Comparison of ENCODE assay signal across 4 fruit fly cellular contexts in genomic region chr2L:11326373-11326772, dm6.
TF ChIP-seq lines count a peak whose summit lies in the region.

No protein-coding gene starts in this region.

- no peak for TF ChIP-seq CTCF in whole organism, embryonic (GFP tag; optimal IDR thresholded peaks at IDR 0.05; lab: Kevin White, UChicago)

TF ChIP-seq in whole organism, embryonic, 481 proteins besides CTCF, POLR2A, EP300 and RAD21 (continues in another document):
- no peak for TF ChIP-seq ci (GFP tag; IDR thresholded peaks at IDR 0.05; lab: Robert Waterston, UW)
- no peak for TF ChIP-seq CG11723 (GFP tag; optimal IDR thresholded peaks at IDR 0.05; lab: Kevin White, UChicago)
- no peak for TF ChIP-seq CG2199 (GFP tag; IDR thresholded peaks at IDR 0.05; lab: Robert Waterston, UW)
- TF ChIP-seq D (optimal IDR thresholded peaks at IDR 0.05; lab: Kevin White, UChicago) = no peak
- TF ChIP-seq D (GFP tag; optimal IDR thresholded peaks at IDR 0.05; lab: Kevin White, UChicago) = no peak
- no peak for TF ChIP-seq CG12219 (GFP tag; optimal IDR thresholded peaks at IDR 0.05; lab: Kevin White, UChicago)
- TF ChIP-seq tin (GFP tag; optimal IDR thresholded peaks at IDR 0.05; lab: Kevin White, UChicago) = peak; percentile 11
- TF ChIP-seq Trl (optimal IDR thresholded peaks at IDR 0.05; lab: Kevin White, UChicago) = no peak
- no peak for TF ChIP-seq Trl (GFP tag; optimal IDR thresholded peaks at IDR 0.05; lab: Kevin White, UChicago)
- no peak for TF ChIP-seq Sox100B (GFP tag; optimal IDR thresholded peaks at IDR 0.05; lab: Kevin White, UChicago)
- no peak for TF ChIP-seq HLH54F (GFP tag; optimal IDR thresholded peaks at IDR 0.05; lab: Kevin White, UChicago)
- TF ChIP-seq sug (tag; optimal IDR thresholded peaks at IDR 0.05; lab: Kevin White, UChicago) = no peak
- no peak for TF ChIP-seq B-H1 (GFP tag; IDR thresholded peaks at IDR 0.05; lab: Robert Waterston, UW)
- TF ChIP-seq Nf-YC (tag; optimal IDR thresholded peaks at IDR 0.05; lab: Kevin White, UChicago) = no peak
- TF ChIP-seq unpg (GFP tag; optimal IDR thresholded peaks at IDR 0.05; lab: Kevin White, UChicago) = no peak
- no peak for TF ChIP-seq vnd (GFP tag; IDR thresholded peaks at IDR 0.05; lab: Robert Waterston, UW; ENCODE audit: partially characterized antibody)
- TF ChIP-seq Taf1 (GFP tag; IDR thresholded peaks at IDR 0.05; lab: Robert Waterston, UW) = no peak
- 0 out of 2 replicates have a peak, but pooled peaks have one; percentile 15 for TF ChIP-seq HLH3B (GFP tag; IDR thresholded peaks at IDR 0.05; lab: Robert Waterston, UW)
- TF ChIP-seq en (GFP tag; optimal IDR thresholded peaks at IDR 0.05; lab: Kevin White, UChicago) = no peak
- no peak for TF ChIP-seq CG1792 (GFP tag; optimal IDR thresholded peaks at IDR 0.05; lab: Kevin White, UChicago)
- no peak for TF ChIP-seq CG17186 (GFP tag; optimal IDR thresholded peaks at IDR 0.05; lab: Kevin White, UChicago)
- TF ChIP-seq ara (GFP tag; IDR thresholded peaks at IDR 0.05; lab: Robert Waterston, UW) = peak; percentile 61; the same call in 1 of the 2 replicates
- TF ChIP-seq nau (GFP tag; optimal IDR thresholded peaks at IDR 0.05; lab: Kevin White, UChicago) = no peak

TF ChIP-seq in whole organism, prepupa, 60 proteins besides CTCF, POLR2A, EP300 and RAD21 (continues in another document):
- TF ChIP-seq cyc (GFP tag; optimal IDR thresholded peaks at IDR 0.05; lab: Kevin White, UChicago) = peak; percentile 69
- no peak for TF ChIP-seq Gug (GFP tag; IDR thresholded peaks at IDR 0.05; lab: Robert Waterston, UW)
- TF ChIP-seq salr (GFP tag; optimal IDR thresholded peaks at IDR 0.05; lab: Kevin White, UChicago) = no peak
- TF ChIP-seq fd59A (GFP tag; optimal IDR thresholded peaks at IDR 0.05; lab: Kevin White, UChicago) = no peak
- no peak for TF ChIP-seq Lpt (GFP tag; optimal IDR thresholded peaks at IDR 0.05; lab: Kevin White, UChicago)
- no peak for TF ChIP-seq CG1621 (tag; optimal IDR thresholded peaks at IDR 0.05; lab: Kevin White, UChicago)
- no peak for TF ChIP-seq Ets21C (GFP tag; optimal IDR thresholded peaks at IDR 0.05; lab: Kevin White, UChicago)
- TF ChIP-seq svp (GFP tag; lab: Kevin White, UChicago) = peak; percentile 85
- no peak for TF ChIP-seq fd85E (GFP tag; optimal IDR thresholded peaks at IDR 0.05; lab: Kevin White, UChicago)
- TF ChIP-seq dsx (GFP tag; optimal IDR thresholded peaks at IDR 0.05; lab: Kevin White, UChicago; ENCODE audit: poor library complexity, severe bottlenecking) = peak; percentile 28
- TF ChIP-seq CG32006 (GFP tag; optimal IDR thresholded peaks at IDR 0.05; lab: Kevin White, UChicago) = no peak
- TF ChIP-seq vri (GFP tag; optimal IDR thresholded peaks at IDR 0.05; lab: Kevin White, UChicago) = no peak
- peak; percentile 19 for TF ChIP-seq CG8319 (GFP tag; optimal IDR thresholded peaks at IDR 0.05; lab: Kevin White, UChicago)
- peak; percentile 15 for TF ChIP-seq OdsH (GFP tag; optimal IDR thresholded peaks at IDR 0.05; lab: Kevin White, UChicago)
- no peak for TF ChIP-seq CG6276 (GFP tag; optimal IDR thresholded peaks at IDR 0.05; lab: Kevin White, UChicago)
- peak; percentile 53 for TF ChIP-seq Eip75B (GFP tag; optimal IDR thresholded peaks at IDR 0.05; lab: Kevin White, UChicago)
- TF ChIP-seq Met (GFP tag; optimal IDR thresholded peaks at IDR 0.05; lab: Kevin White, UChicago) = peak; percentile 59
- TF ChIP-seq lz (GFP tag; optimal IDR thresholded peaks at IDR 0.05; lab: Kevin White, UChicago) = peak; percentile 39
- no peak for TF ChIP-seq CG6854 (GFP tag; optimal IDR thresholded peaks at IDR 0.05; lab: Kevin White, UChicago)
- TF ChIP-seq CG10669 (GFP tag; optimal IDR thresholded peaks at IDR 0.05; lab: Kevin White, UChicago) = peak; percentile 34
- peak; percentile 41 for TF ChIP-seq CG3032 (tag; optimal IDR thresholded peaks at IDR 0.05; lab: Kevin White, UChicago)
- no peak for TF ChIP-seq CG11294 (GFP tag; IDR thresholded peaks at IDR 0.05; lab: Robert Waterston, UW)
- TF ChIP-seq CG4318 (GFP tag; optimal IDR thresholded peaks at IDR 0.05; lab: Kevin White, UChicago) = no peak
- TF ChIP-seq CG11762 (GFP tag; optimal IDR thresholded peaks at IDR 0.05; lab: Kevin White, UChicago; ENCODE audit: insufficient read depth) = no peak
- TF ChIP-seq net (GFP tag; optimal IDR thresholded peaks at IDR 0.05; lab: Kevin White, UChicago) = no peak

TF ChIP-seq in whole organism, pupa, 21 proteins besides CTCF, POLR2A, EP300 and RAD21:
- TF ChIP-seq CG17806 (tag; optimal IDR thresholded peaks at IDR 0.05; lab: Kevin White, UChicago) = peak; percentile 15
- no peak for TF ChIP-seq Ets98B (GFP tag; IDR thresholded peaks at IDR 0.05; lab: Robert Waterston, UW)
- no peak for TF ChIP-seq CG32121 (GFP tag; IDR thresholded peaks at IDR 0.05; lab: Robert Waterston, UW)
- no peak for TF ChIP-seq CG8301 (tag; optimal IDR thresholded peaks at IDR 0.05; lab: Kevin White, UChicago)
- peak; percentile 60 for TF ChIP-seq Snoo (tag; optimal IDR thresholded peaks at IDR 0.05; lab: Kevin White, UChicago)
- peak; percentile 65 for TF ChIP-seq CG8159 (tag; optimal IDR thresholded peaks at IDR 0.05; lab: Kevin White, UChicago)
- no peak for TF ChIP-seq CG10348 (GFP tag; IDR thresholded peaks at IDR 0.05; lab: Robert Waterston, UW)
- no peak for TF ChIP-seq gl (tag; optimal IDR thresholded peaks at IDR 0.05; lab: Kevin White, UChicago)
- TF ChIP-seq rn (GFP tag; IDR thresholded peaks at IDR 0.05; lab: Robert Waterston, UW) = no peak
- TF ChIP-seq Pif1A (GFP tag; optimal IDR thresholded peaks at IDR 0.05; lab: Kevin White, UChicago) = peak; percentile 31
- TF ChIP-seq CG12605 (GFP tag; IDR thresholded peaks at IDR 0.05; lab: Robert Waterston, UW) = no peak
- TF ChIP-seq CG13204 (GFP tag; optimal IDR thresholded peaks at IDR 0.05; lab: Kevin White, UChicago) = no peak
- no peak for TF ChIP-seq EcR (GFP tag; optimal IDR thresholded peaks at IDR 0.05; lab: Kevin White, UChicago)
- 0 out of 3 replicates have a peak, but pooled peaks have one; percentile 12 for TF ChIP-seq CG4496 (GFP tag; IDR thresholded peaks at IDR 0.05; lab: Robert Waterston, UW)
- peak; percentile 14 for TF ChIP-seq CG15710 (tag; optimal IDR thresholded peaks at IDR 0.05; lab: Kevin White, UChicago)
- TF ChIP-seq Pif1B (GFP tag; optimal IDR thresholded peaks at IDR 0.05; lab: Kevin White, UChicago) = peak; percentile 25
- no peak for TF ChIP-seq CG14655 (GFP tag; optimal IDR thresholded peaks at IDR 0.05; lab: Kevin White, UChicago)
- no peak for TF ChIP-seq D1 (tag; optimal IDR thresholded peaks at IDR 0.05; lab: Kevin White, UChicago)
- peak; percentile 8 for TF ChIP-seq CG9948 (tag; optimal IDR thresholded peaks at IDR 0.05; lab: Kevin White, UChicago)
- TF ChIP-seq CG34367 (tag; optimal IDR thresholded peaks at IDR 0.05; lab: Kevin White, UChicago) = no peak
- 0 out of 3 replicates have a peak, but pooled peaks have one; percentile 9 for TF ChIP-seq fd96Ca (GFP tag; IDR thresholded peaks at IDR 0.05; lab: Robert Waterston, UW)
TF ChIP-seq in whole organism, pupa: peak in this region for 9.

TF ChIP-seq in whole organism, wandering third instar larva, 38 proteins besides CTCF, POLR2A, EP300 and RAD21 (continues in another document):
- TF ChIP-seq ey (GFP tag; optimal IDR thresholded peaks at IDR 0.05; lab: Kevin White, UChicago) (no peak), Dfd (GFP tag; optimal IDR thresholded peaks at IDR 0.05; lab: Kevin White, UChicago) (no peak), tai (GFP tag; optimal IDR thresholded peaks at IDR 0.05; lab: Kevin White, UChicago) (no peak), GATAd (GFP tag; optimal IDR thresholded peaks at IDR 0.05; lab: Kevin White, UChicago) (no peak), Jra (GFP tag; optimal IDR thresholded peaks at IDR 0.05; lab: Kevin White, UChicago) (no peak), woc (GFP tag; optimal IDR thresholded peaks at IDR 0.05; lab: Kevin White, UChicago) (peak; percentile 41), CG9705 (GFP tag; optimal IDR thresholded peaks at IDR 0.05; lab: Kevin White, UChicago) (peak; percentile 28), rgr (GFP tag; optimal IDR thresholded peaks at IDR 0.05; lab: Kevin White, UChicago) (peak; percentile 19), Hnf4 (GFP tag; optimal IDR thresholded peaks at IDR 0.05; lab: Kevin White, UChicago) (no peak), Dif (GFP tag; optimal IDR thresholded peaks at IDR 0.05; lab: Kevin White, UChicago; ENCODE audit: partially characterized antibody) (no peak), Sp1 (GFP tag; optimal IDR thresholded peaks at IDR 0.05; lab: Kevin White, UChicago) (no peak), sage (GFP tag; optimal IDR thresholded peaks at IDR 0.05; lab: Kevin White, UChicago) (no peak), lola (GFP tag; optimal IDR thresholded peaks at IDR 0.05; lab: Kevin White, UChicago) (no peak), Hr83 (GFP tag; optimal IDR thresholded peaks at IDR 0.05; lab: Kevin White, UChicago; ENCODE audit: poor library complexity, severe bottlenecking) (no peak), brk (GFP tag; optimal IDR thresholded peaks at IDR 0.05; lab: Kevin White, UChicago) (no peak), dmrt93B (GFP tag; optimal IDR thresholded peaks at IDR 0.05; lab: Kevin White, UChicago) (peak; percentile 25), CG32264 (GFP tag; optimal IDR thresholded peaks at IDR 0.05; lab: Kevin White, UChicago) (no peak), OdsH (GFP tag; optimal IDR thresholded peaks at IDR 0.05; lab: Kevin White, UChicago) (peak; percentile 19), N (GFP tag; optimal IDR thresholded peaks at IDR 0.05; lab: Kevin White, UChicago) (no peak), sv (GFP tag; optimal IDR thresholded peaks at IDR 0.05; lab: Kevin White, UChicago) (no peak), dsf (GFP tag; optimal IDR thresholded peaks at IDR 0.05; lab: Kevin White, UChicago; ENCODE audit: borderline replicate concordance) (no peak), jim (GFP tag; optimal IDR thresholded peaks at IDR 0.05; lab: Kevin White, UChicago) (no peak), h (GFP tag; optimal IDR thresholded peaks at IDR 0.05; lab: Kevin White, UChicago) (peak; percentile 76), Myc (optimal IDR thresholded peaks at IDR 0.05; lab: Kevin White, UChicago) (no peak), Mio (GFP tag; optimal IDR thresholded peaks at IDR 0.05; lab: Kevin White, UChicago) (no peak), pan (optimal IDR thresholded peaks at IDR 0.05; lab: Kevin White, UChicago) (no peak), usp (GFP tag; optimal IDR thresholded peaks at IDR 0.05; lab: Kevin White, UChicago) (no peak), Rel (GFP tag; optimal IDR thresholded peaks at IDR 0.05; lab: Kevin White, UChicago) (no peak), Rel (tag; optimal IDR thresholded peaks at IDR 0.05; lab: Kevin White, UChicago) (no peak), dl (GFP tag; optimal IDR thresholded peaks at IDR 0.05; lab: Kevin White, UChicago; ENCODE audit: insufficient read depth in 1 of 2, partially characterized antibody in 2 of 2) (no peak), fru (GFP tag; optimal IDR thresholded peaks at IDR 0.05; lab: Kevin White, UChicago) (peak; percentile 84), CrebA (GFP tag; optimal IDR thresholded peaks at IDR 0.05; lab: Kevin White, UChicago; ENCODE audit: borderline replicate concordance) (no peak), HLH106 (tag; optimal IDR thresholded peaks at IDR 0.05; lab: Kevin White, UChicago) (peak; percentile 73)

Comparison
In these comparisons a context has a peak if more than half of its experiments do, and no peak if none do; other contexts are left out.
1. Of the 7 proteins assayed by ChIP-seq in both whole organism, embryonic and whole organism, prepupa: peak only in whole organism, embryonic: Blimp-1; only in whole organism, prepupa: none; in both: none; in neither: 6.